Worm (Caenorhabditis elegans): ENCODE measurements around the gene clec-43.
"Not testable (repeated sequence)": the region's sequence is repeated elsewhere in the genome, so short reads cannot be mapped to it uniquely, and the experiment has no call there.

clec-43 gene

DNA sequence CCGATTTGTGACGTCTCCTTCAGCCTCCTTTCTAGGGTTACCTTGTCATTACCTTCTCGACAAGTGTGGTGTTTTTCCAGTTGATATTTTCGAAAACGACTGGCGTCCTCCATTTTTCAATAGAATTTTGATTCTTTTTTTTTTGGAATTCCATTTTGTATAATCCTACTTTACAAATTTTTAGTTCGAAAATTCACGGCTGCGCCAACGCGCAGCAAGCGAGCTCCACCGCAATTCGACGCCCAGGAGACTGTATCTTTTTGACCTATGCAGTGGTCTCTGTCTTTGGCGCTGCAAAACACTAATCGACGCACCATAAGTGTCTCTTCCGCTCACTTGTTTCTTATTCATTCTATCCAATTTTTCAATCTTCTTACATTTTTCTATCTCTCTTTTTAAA, 47.4 kb downstream of the clec-43 start, which contains the start of gene fbxc-42:
TSS of gene fbxc-42 (plus strand) at position 301 of the 400 bp plus-strand sequence.
- TF ChIP-seq unc-62 (GFP tag; optimal IDR thresholded peaks at IDR 0.05) = no peak

DNA sequence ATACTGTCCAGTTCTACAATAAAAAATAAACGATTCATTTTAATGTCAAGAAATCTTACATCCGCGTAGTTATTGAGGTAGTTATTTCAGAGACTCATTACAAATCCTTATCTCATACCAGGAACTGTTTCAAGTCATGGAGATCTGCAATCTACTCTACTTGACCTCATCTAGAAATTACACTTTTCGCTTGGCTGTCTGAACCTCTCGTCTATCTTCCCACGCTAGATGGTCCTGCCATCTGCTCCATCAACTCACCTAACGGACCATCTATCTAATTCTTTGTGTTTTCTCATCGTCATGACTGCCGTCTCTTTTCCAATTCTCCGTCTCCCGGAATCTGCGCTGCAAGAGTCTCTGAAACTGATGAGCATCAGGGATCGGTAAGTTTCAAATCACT, 50.4 kb downstream of the clec-43 start, which contains the start of gene F45D11.7:
TSS of gene F45D11.7 (plus strand) at position 301 of the 400 bp plus-strand sequence.
- not testable (repeated sequence) for TF ChIP-seq unc-62 (GFP tag; optimal IDR thresholded peaks at IDR 0.05)
